Worm (Caenorhabditis elegans) whole organism, late embryonic: Measurements from ENCODE around the gene F39G3.4.
A peak's percentile ranks its signal among the peaks of the same experiment; 100 is the strongest.

Experiments used
- C38D4.7 ChIP-seq: fragments of 200-800 bp; sonication (Bioruptor generic); optimal IDR thresholded peaks from 2 replicates; lab custom pipeline; 2018; ENCODE audit warnings: mild to moderate bottlenecking, missing genetic modification characterization, moderate library complexity, missing compliant biosample characterization
- F13H6.1 ChIP-seq: sonication (generic microtip); optimal IDR thresholded peaks from 2 replicates; lab custom pipeline; 2016; ENCODE audit warnings: missing genetic modification characterization, missing compliant biosample characterization
- K09A11.1 ChIP-seq: sonication (generic microtip); optimal IDR thresholded peaks from 2 replicates; lab custom pipeline; 2017; ENCODE audit warnings: antibody characterized with exemption, mild to moderate bottlenecking, missing genetic modification characterization, missing compliant biosample characterization; ENCODE audit not compliant: insufficient read depth
- Y22D7AL.16 ChIP-seq: sonication (generic microtip); optimal IDR thresholded peaks from 2 replicates; lab custom pipeline; 2016; ENCODE audit warnings: missing genetic modification characterization, missing compliant biosample characterization
- ceh-14 ChIP-seq: sonication (generic microtip); optimal IDR thresholded peaks from 2 replicates; lab custom pipeline; 2016; ENCODE audit warnings: missing genotype, missing genetic modification characterization, missing compliant biosample characterization
- ceh-22 ChIP-seq: sonication (generic microtip); optimal IDR thresholded peaks from 2 replicates; lab custom pipeline; 2017; ENCODE audit warnings: missing biosample characterization, missing genetic modification characterization
- ceh-30 ChIP-seq: fragments of 150-350 bp; optimal IDR thresholded peaks from 2 replicates; lab custom pipeline; 2014; ENCODE audit warnings: missing biosample characterization, missing genetic modification characterization
- ceh-34 ChIP-seq: sonication (generic microtip); optimal IDR thresholded peaks from 2 replicates; lab custom pipeline; 2016; ENCODE audit warnings: mild to moderate bottlenecking, missing genetic modification characterization, missing compliant biosample characterization
- ceh-45 ChIP-seq: fragments of 200-800 bp; sonication (Bioruptor generic); IDR thresholded peaks from 2 replicates; pipeline ENCODE4 v1.3.6; 2022; ENCODE audit warnings: missing genetic modification reagents, missing genetic modification characterization, missing compliant biosample characterization
- dve-1 ChIP-seq: sonication (generic microtip); optimal IDR thresholded peaks from 2 replicates; lab custom pipeline; 2017; ENCODE audit warnings: antibody characterized with exemption, mild to moderate bottlenecking, missing genetic modification characterization, missing compliant biosample characterization
- ets-4 ChIP-seq: sonication (generic microtip); optimal IDR thresholded peaks from 2 replicates; lab custom pipeline; 2016; ENCODE audit warnings: missing genetic modification characterization, missing compliant biosample characterization
- eyg-1 ChIP-seq: sonication (generic microtip); optimal IDR thresholded peaks from 2 replicates; lab custom pipeline; 2016; ENCODE audit warnings: missing genotype, missing genetic modification characterization, missing compliant biosample characterization
- fax-1 ChIP-seq: sonication (generic microtip); optimal IDR thresholded peaks from 2 replicates; lab custom pipeline; 2016; ENCODE audit warnings: missing genotype, missing genetic modification characterization, missing compliant biosample characterization
- fkh-10 ChIP-seq: fragments of 150-350 bp; optimal IDR thresholded peaks from 2 replicates; lab custom pipeline; 2014; ENCODE audit warnings: missing biosample characterization, missing genetic modification reagents, missing genetic modification characterization
- hlh-30 ChIP-seq: sonication (generic microtip); optimal IDR thresholded peaks from 2 replicates; lab custom pipeline; 2017; ENCODE audit warnings: antibody characterized with exemption, missing genetic modification characterization, missing compliant biosample characterization; ENCODE audit not compliant: insufficient read depth
- lim-6 ChIP-seq: sonication (generic microtip); optimal IDR thresholded peaks from 2 replicates; lab custom pipeline; 2016; ENCODE audit warnings: missing genetic modification characterization, missing compliant biosample characterization
- lin-11 ChIP-seq: fragments of 200-800 bp; sonication (Bioruptor generic); optimal IDR thresholded peaks from 2 replicates; lab custom pipeline; 2018; ENCODE audit warnings: mild to moderate bottlenecking, missing genetic modification characterization, missing compliant biosample characterization
- nfya-1 ChIP-seq: sonication (generic microtip); optimal IDR thresholded peaks from 2 replicates; lab custom pipeline; 2017; ENCODE audit warnings: missing genetic modification characterization, mild to moderate bottlenecking, missing compliant biosample characterization, antibody characterized with exemption, moderate library complexity
- nhr-11 ChIP-seq: fragments of 150-350 bp; optimal IDR thresholded peaks from 2 replicates; lab custom pipeline; 2014; ENCODE audit warnings: missing biosample characterization, missing genetic modification characterization
- npax-4 ChIP-seq: sonication (generic microtip); optimal IDR thresholded peaks from 2 replicates; lab custom pipeline; 2016; ENCODE audit warnings: missing genetic modification characterization, missing compliant biosample characterization
- pag-3 ChIP-seq: sonication (generic microtip); optimal IDR thresholded peaks from 2 replicates; lab custom pipeline; 2016; ENCODE audit warnings: missing compliant biosample characterization, missing genetic modification characterization, borderline replicate concordance
- pha-2 ChIP-seq: sonication (generic microtip); optimal IDR thresholded peaks from 2 replicates; lab custom pipeline; 2017; ENCODE audit warnings: mild to moderate bottlenecking, missing genetic modification characterization, missing compliant biosample characterization
- pros-1 ChIP-seq: fragments of 150-350 bp; optimal IDR thresholded peaks from 2 replicates; lab custom pipeline; 2014; ENCODE audit warnings: missing biosample characterization, missing genetic modification reagents, missing genetic modification characterization
- sox-2 ChIP-seq: fragments of 200-800 bp; sonication (Bioruptor generic); IDR thresholded peaks from 2 replicates; pipeline ENCODE4 v1.3.6; 2022; ENCODE audit warnings: missing genetic modification reagents, missing genetic modification characterization, missing compliant biosample characterization
- sox-4 ChIP-seq: sonication (generic microtip); optimal IDR thresholded peaks from 2 replicates; lab custom pipeline; 2017; ENCODE audit warnings: mild to moderate bottlenecking, missing genetic modification characterization, inconsistent platforms, missing compliant biosample characterization
- syd-9 ChIP-seq: sonication (generic microtip); optimal IDR thresholded peaks from 2 replicates; lab custom pipeline; 2016; ENCODE audit warnings: mild to moderate bottlenecking, missing genetic modification characterization, moderate library complexity, missing compliant biosample characterization
- tbx-2 ChIP-seq: sonication (generic microtip); optimal IDR thresholded peaks from 2 replicates; lab custom pipeline; 2016; ENCODE audit warnings: missing genetic modification characterization, missing compliant biosample characterization
- ttx-3 ChIP-seq: sonication (generic microtip); optimal IDR thresholded peaks from 2 replicates; lab custom pipeline; 2016; ENCODE audit warnings: missing genetic modification reagents, missing genetic modification characterization, missing compliant biosample characterization
- unc-42 ChIP-seq: sonication (generic microtip); optimal IDR thresholded peaks from 2 replicates; lab custom pipeline; 2016; ENCODE audit warnings: missing genotype, missing genetic modification characterization, missing compliant biosample characterization
- ztf-16 ChIP-seq: sonication (generic microtip); optimal IDR thresholded peaks from 2 replicates; lab custom pipeline; 2017; ENCODE audit warnings: missing genetic modification characterization, missing compliant biosample characterization

F39G3.4 gene

DNA sequence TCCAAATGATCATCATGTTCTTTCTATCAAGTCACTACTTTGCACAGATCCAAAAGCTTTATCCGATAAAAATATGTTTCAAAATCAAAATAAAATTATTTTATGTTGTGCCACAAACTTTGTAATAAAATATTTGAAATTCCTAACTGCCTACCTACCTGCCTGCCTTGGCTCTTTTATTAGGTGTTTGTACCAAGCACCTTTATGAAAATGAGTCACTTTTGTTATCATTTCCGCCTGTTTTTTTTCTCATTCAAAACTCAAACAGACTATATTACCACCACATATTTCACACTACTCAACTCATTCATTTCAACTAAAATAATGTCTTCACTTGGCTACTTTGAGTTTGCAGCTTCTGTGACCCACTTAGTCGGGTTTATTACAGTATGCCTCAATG lies at the start of gene F39G3.4:
F39G3.4 (plus strand) TSS at position 301 of the 400 bp plus-strand sequence.
- TF ChIP-seq C38D4.7 (GFP tag; lab: Kevin White, UChicago) (no peak), unc-42 (tag; lab: Kevin White, UChicago) (no peak), nhr-11 (tag; lab: Kevin White, UChicago) (no peak), ztf-16 (tag; lab: Kevin White, UChicago) (no peak), pag-3 (tag; lab: Kevin White, UChicago) (no peak), syd-9 (no peak), ets-4 (no peak), eyg-1 (tag; lab: Kevin White, UChicago) (no peak), lin-11 (tag; lab: Kevin White, UChicago) (no peak), npax-4 (tag; lab: Kevin White, UChicago) (no peak), tbx-2 (tag; lab: Kevin White, UChicago) (no peak), Y22D7AL.16 (tag; lab: Kevin White, UChicago) (no peak), sox-2 (no peak)

- TF ChIP-seq ceh-30 (tag; lab: Kevin White, UChicago) (no peak), sox-4 (tag; lab: Kevin White, UChicago) (no peak), lin-11 (tag; lab: Kevin White, UChicago) (no peak), fkh-10 (no peak), C38D4.7 (GFP tag; lab: Kevin White, UChicago) (no peak)
These were observed 48.5 kb upstream of the F39G3.4 start, which contains the start of gene K03B4.6 for ce11 chrV:4676092-4676491. Gene K03B4.6 (minus strand): TSS chrV:4676192.

DNA sequence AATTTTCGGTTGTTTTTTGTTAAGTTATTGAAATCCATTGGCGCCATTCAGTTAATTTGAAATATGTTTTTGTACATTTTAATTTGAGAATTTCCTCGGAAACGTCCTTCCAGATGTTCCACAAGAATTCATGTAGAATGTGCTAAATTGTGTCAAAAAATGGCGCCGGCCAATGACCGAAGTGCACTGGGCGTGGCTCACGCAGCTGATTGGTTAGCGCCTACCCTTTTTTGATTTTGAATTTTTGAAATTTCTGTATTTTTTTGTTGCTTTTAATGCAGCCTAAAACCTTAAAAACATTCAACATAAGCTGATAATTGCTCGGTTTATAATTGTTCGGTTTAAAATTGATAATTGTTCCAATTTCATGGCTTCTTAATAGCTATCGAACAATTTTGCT lies 47.7 kb upstream of the F39G3.4 start:
- no peak for TF ChIP-seq fax-1 (tag; lab: Kevin White, UChicago)
- TF ChIP-seq ztf-16 (tag; lab: Kevin White, UChicago), result no peak
- no peak for TF ChIP-seq hlh-30 (tag; lab: Kevin White, UChicago)
- TF ChIP-seq lim-6 (tag; lab: Kevin White, UChicago), result no peak
- TF ChIP-seq nfya-1, result peak; percentile 65
- TF ChIP-seq Y22D7AL.16 (tag; lab: Kevin White, UChicago), result no peak
- TF ChIP-seq, all 69 proteins: peak for 1

ce11 chrV:4681670-4682069 lies 42.9 kb upstream of the F39G3.4 start, which contains the start of gene K03B4.4:
Gene K03B4.4 (plus strand): TSS chrV:4681970.
- TF ChIP-seq ttx-3 (tag; lab: Kevin White, UChicago) (no peak), ceh-22 (no peak), F13H6.1 (tag; lab: Kevin White, UChicago) (no peak), K09A11.1 (tag; lab: Kevin White, UChicago) (no peak), pros-1 (tag; lab: Kevin White, UChicago) (no peak), ceh-14 (tag; lab: Kevin White, UChicago) (no peak), ceh-45 (GFP tag; lab: Robert Waterston, UW) (no peak)

- TF ChIP-seq dve-1 (tag; lab: Kevin White, UChicago) (peak; percentile 74), K09A11.1 (tag; lab: Kevin White, UChicago) (no peak)
These were observed 40.4 kb upstream of the F39G3.4 start for ce11 chrV:4684137-4684536.

- TF ChIP-seq pha-2 (no peak), nfya-1 (peak; percentile 33), hlh-30 (tag; lab: Kevin White, UChicago) (peak; percentile 82), syd-9 (no peak), ceh-34 (tag; lab: Kevin White, UChicago) (no peak)
These were observed 37.7 kb upstream of the F39G3.4 start, which contains the start of gene taf-10 for ce11 chrV:4686680-4687470. Gene taf-10 (plus strand): TSS chrV:4687103.
